Worm (Caenorhabditis elegans) whole organism, mixed stage, embryonic: ENCODE measurements around the gene srxa-1.

Experiments
- blmp-1 ChIP-seq: fragments of 150-350 bp; optimal IDR thresholded peaks from 2 replicates; lab custom pipeline; 2014; ENCODE audit warnings: missing biosample characterization, missing genetic modification characterization
- drap-1 ChIP-seq: fragments of 200-800 bp; sonication (Bioruptor generic); optimal IDR thresholded peaks from 3 replicates; lab custom pipeline; 2018; ENCODE audit warnings: mild to moderate bottlenecking, missing genetic modification characterization, missing compliant biosample characterization
- pha-4 ChIP-seq: fragments of 150-350 bp; optimal IDR thresholded peaks from 2 replicates; lab custom pipeline; 2018; ENCODE audit warnings: missing biosample characterization, missing genetic modification reagents, missing genetic modification characterization

DNA sequence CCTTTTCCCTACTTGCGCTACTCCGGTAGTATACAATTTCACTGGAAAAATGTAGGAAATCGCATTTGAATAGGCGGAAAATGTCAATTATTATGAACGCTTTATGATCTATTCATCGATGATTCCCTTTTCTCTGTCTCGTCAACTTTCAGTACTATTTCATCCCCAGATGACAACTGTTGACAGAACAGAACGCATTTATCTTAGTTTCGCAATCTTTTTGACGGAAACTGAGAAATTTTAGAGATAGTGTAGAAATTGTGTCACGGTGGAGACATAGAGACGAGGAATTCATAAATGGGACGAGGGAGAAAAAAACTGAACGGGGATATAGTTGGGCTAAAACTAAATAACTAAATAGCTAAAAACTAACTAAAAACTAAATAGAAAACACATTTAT lies 39.8 kb downstream of the srxa-1 start:
- no peak for TF ChIP-seq blmp-1 (tag; lab: Kevin White, UChicago)
- TF ChIP-seq pha-4 (tag; lab: Kevin White, UChicago): no peak
- no peak for TF ChIP-seq drap-1 (GFP tag; lab: Kevin White, UChicago)
